Fruit fly (Drosophila melanogaster) whole organism, embryonic: ENCODE results near the gene Mst85C.

Source experiments
- CG10654 ChIP-seq: fragments of 200-800 bp; sonication (Bioruptor generic); optimal IDR thresholded peaks from 2 replicates; lab custom pipeline; 2016; ENCODE audit warnings: missing biosample characterization, missing genetic modification characterization
- CG13424 ChIP-seq: fragments of 200-800 bp; sonication (Bioruptor generic); optimal IDR thresholded peaks from 2 replicates; lab custom pipeline; 2019; ENCODE audit warnings: missing biosample characterization, mild to moderate bottlenecking, missing genetic modification characterization, moderate library complexity
- CG13775 ChIP-seq: fragments of 200-800 bp; sonication (Bioruptor generic); optimal IDR thresholded peaks from 3 replicates; lab custom pipeline; 2017; ENCODE audit warnings: missing biosample characterization, mild to moderate bottlenecking, missing genetic modification characterization
- CG14710 ChIP-seq: fragments of 200-800 bp; sonication (Bioruptor generic); optimal IDR thresholded peaks from 3 replicates; lab custom pipeline; 2019; ENCODE audit warnings: missing biosample characterization, mild to moderate bottlenecking, missing genetic modification characterization, moderate library complexity
- CG15269 ChIP-seq: fragments of 200-800 bp; sonication (Bioruptor generic); optimal IDR thresholded peaks from 2 replicates; lab custom pipeline; 2018; ENCODE audit warnings: missing biosample characterization, mild to moderate bottlenecking, missing genetic modification characterization, moderate library complexity
- CG18619 ChIP-seq: fragments of 200-800 bp; sonication (Bioruptor generic); optimal IDR thresholded peaks from 3 replicates; lab custom pipeline; 2017; ENCODE audit warnings: missing biosample characterization, mild to moderate bottlenecking, missing genetic modification characterization
- CG2120 ChIP-seq: fragments of 200-800 bp; sonication (Bioruptor generic); optimal IDR thresholded peaks from 3 replicates; lab custom pipeline; 2016; ENCODE audit warnings: missing biosample characterization, missing genetic modification characterization
- CG32532 ChIP-seq: fragments of 200-800 bp; sonication (Bioruptor generic); IDR thresholded peaks from 2 replicates; pipeline ENCODE4 v1.3.6; 2022; ENCODE audit warnings: missing biosample characterization, missing genetic modification characterization
- CG34224 ChIP-seq: fragments of 200-800 bp; sonication (Bioruptor generic); IDR thresholded peaks from 3 replicates; pipeline ENCODE4 v1.3.6; 2022; ENCODE audit warnings: missing biosample characterization, missing genetic modification characterization; ENCODE audit not compliant: partially characterized antibody
- CG4404 ChIP-seq: fragments of 200-800 bp; sonication (Bioruptor generic); IDR thresholded peaks from 2 replicates; pipeline ENCODE4 v1.3.6; 2022; ENCODE audit warnings: missing biosample characterization, missing genetic modification characterization
- CG4424 ChIP-seq: fragments of 200-800 bp; sonication (Bioruptor generic); optimal IDR thresholded peaks from 3 replicates; lab custom pipeline; 2016; ENCODE audit warnings: missing biosample characterization, missing genetic modification characterization
- CG4617 ChIP-seq: fragments of 200-800 bp; sonication (Bioruptor generic); optimal IDR thresholded peaks from 3 replicates; lab custom pipeline; 2016; ENCODE audit warnings: missing biosample characterization, missing genetic modification characterization, borderline replicate concordance
- CG7357 ChIP-seq: fragments of 200-800 bp; sonication (Bioruptor generic); IDR thresholded peaks from 3 replicates; pipeline ENCODE4 v1.3.6; 2022; ENCODE audit warnings: missing biosample characterization, missing genetic modification characterization
- CG7556 ChIP-seq: fragments of 200-800 bp; sonication (Bioruptor generic); optimal IDR thresholded peaks from 2 replicates; lab custom pipeline; 2017; ENCODE audit warnings: missing biosample characterization, mild to moderate bottlenecking, missing genetic modification characterization
- CG8924 ChIP-seq: fragments of 200-800 bp; optimal IDR thresholded peaks from 3 replicates; lab custom pipeline; 2019; ENCODE audit warnings: missing biosample characterization, mild to moderate bottlenecking, missing genetic modification characterization, moderate library complexity
- D19B ChIP-seq: fragments of 200-800 bp; sonication (Bioruptor generic); optimal IDR thresholded peaks from 2 replicates; lab custom pipeline; 2017; ENCODE audit warnings: missing biosample characterization, mild to moderate bottlenecking, missing genetic modification characterization
- Dek ChIP-seq: fragments of 200-800 bp; sonication (Bioruptor generic); optimal IDR thresholded peaks from 3 replicates; lab custom pipeline; 2019; ENCODE audit warnings: missing biosample characterization, mild to moderate bottlenecking, missing genetic modification characterization, moderate library complexity
- Hand ChIP-seq: fragments of 200-800 bp; sonication (Bioruptor generic); optimal IDR thresholded peaks from 2 replicates; lab custom pipeline; 2017; ENCODE audit warnings: mild to moderate bottlenecking, missing biosample characterization, missing genetic modification reagents, missing genetic modification characterization
- Hmx ChIP-seq: fragments of 200-800 bp; sonication (Bioruptor generic); optimal IDR thresholded peaks from 2 replicates; lab custom pipeline; 2016; ENCODE audit warnings: missing biosample characterization, missing genetic modification characterization
- Hr39 ChIP-seq: fragments of >200 bp; optimal IDR thresholded peaks from 2 replicates; lab custom pipeline; 2017
- Max ChIP-seq: fragments of 200-800 bp; sonication (Bioruptor generic); optimal IDR thresholded peaks from 2 replicates; lab custom pipeline; 2016; ENCODE audit warnings: missing biosample characterization, mild to moderate bottlenecking, missing genetic modification characterization
- Med ChIP-seq: fragments of 200-800 bp; sonication (Bioruptor generic); peaks from one replicate; lab custom pipeline; 2016; ENCODE audit warnings: missing biosample characterization, missing genetic modification characterization, mild to moderate bottlenecking, inconsistent platforms, moderate library complexity
- Meics ChIP-seq: fragments of 200-800 bp; sonication (Bioruptor generic); optimal IDR thresholded peaks from 2 replicates; lab custom pipeline; 2017; ENCODE audit warnings: missing biosample characterization, mild to moderate bottlenecking, missing genetic modification characterization
- Mrtf ChIP-seq: fragments of 200-800 bp; sonication (Bioruptor generic); IDR thresholded peaks from 3 replicates; pipeline ENCODE4 v1.3.6; 2022; ENCODE audit warnings: missing biosample characterization, missing genetic modification characterization
- NC2β ChIP-seq: fragments of 200-800 bp; sonication (Bioruptor generic); optimal IDR thresholded peaks from 2 replicates; lab custom pipeline; 2016; ENCODE audit warnings: missing biosample characterization, missing genetic modification characterization
- Opbp ChIP-seq: fragments of 200-800 bp; sonication (Bioruptor generic); IDR thresholded peaks from 3 replicates; pipeline ENCODE4 v1.3.6; 2022; ENCODE audit warnings: missing biosample characterization, missing genetic modification characterization; ENCODE audit not compliant: partially characterized antibody
- Pdp1 ChIP-seq, 2 experiments: fragments of 200-800 bp; sonication (Bioruptor generic); optimal IDR thresholded peaks; 3 replicates each; lab custom pipeline; 2016; ENCODE audit warnings: missing biosample characterization in 2 of 2, missing genetic modification characterization in 2 of 2, mild to moderate bottlenecking in 1 of 2, moderate library complexity in 1 of 2
- Six4 ChIP-seq: fragments of 200-800 bp; sonication (Bioruptor generic); optimal IDR thresholded peaks from 2 replicates; lab custom pipeline; 2016; ENCODE audit warnings: missing biosample characterization, missing genetic modification characterization
- al ChIP-seq: fragments of 200-800 bp; sonication (Bioruptor generic); IDR thresholded peaks from 2 replicates; pipeline ENCODE4 v1.3.6; 2022; ENCODE audit warnings: missing biosample characterization, missing genetic modification characterization
- bcd ChIP-seq: fragments of 200-800 bp; sonication (Bioruptor generic); optimal IDR thresholded peaks from 2 replicates; lab custom pipeline; 2017; ENCODE audit warnings: missing biosample characterization, mild to moderate bottlenecking, missing genetic modification characterization
- cg ChIP-seq: fragments of 200-800 bp; sonication (Bioruptor generic); optimal IDR thresholded peaks from 3 replicates; lab custom pipeline; 2019; ENCODE audit warnings: missing biosample characterization, mild to moderate bottlenecking, missing genetic modification characterization, moderate library complexity
- dm ChIP-seq: fragments of 200-800 bp; sonication (Bioruptor generic); optimal IDR thresholded peaks from 3 replicates; lab custom pipeline; 2016; ENCODE audit warnings: missing biosample characterization, missing genetic modification characterization
- dmrt99B ChIP-seq: fragments of 200-800 bp; sonication (Bioruptor generic); optimal IDR thresholded peaks from 2 replicates; lab custom pipeline; 2018; ENCODE audit warnings: missing biosample characterization, mild to moderate bottlenecking, missing genetic modification characterization, moderate library complexity
- fd102C ChIP-seq: fragments of 200-800 bp; sonication (Bioruptor generic); optimal IDR thresholded peaks from 2 replicates; lab custom pipeline; 2018; ENCODE audit warnings: missing biosample characterization, mild to moderate bottlenecking, missing genetic modification characterization, moderate library complexity
- fd96Cb ChIP-seq: fragments of 200-800 bp; sonication (Bioruptor generic); optimal IDR thresholded peaks from 2 replicates; lab custom pipeline; 2018; ENCODE audit warnings: missing biosample characterization, mild to moderate bottlenecking, missing genetic modification characterization, moderate library complexity
- ftz-f1 ChIP-seq: fragments of 200-800 bp; sonication (Bioruptor generic); optimal IDR thresholded peaks from 2 replicates; lab custom pipeline; 2016; ENCODE audit warnings: missing biosample characterization, missing genetic modification characterization
- gem ChIP-seq: fragments of 200-800 bp; sonication (Bioruptor generic); optimal IDR thresholded peaks from 2 replicates; lab custom pipeline; 2019; ENCODE audit warnings: missing biosample characterization, mild to moderate bottlenecking, missing genetic modification characterization, moderate library complexity
- grau ChIP-seq: fragments of 200-800 bp; optimal IDR thresholded peaks from 3 replicates; lab custom pipeline; 2019; ENCODE audit warnings: missing biosample characterization, mild to moderate bottlenecking, missing genetic modification characterization, moderate library complexity
- her ChIP-seq: fragments of 200-800 bp; sonication (Bioruptor generic); optimal IDR thresholded peaks from 2 replicates; lab custom pipeline; 2016; ENCODE audit warnings: missing biosample characterization, missing genetic modification characterization
- inv ChIP-seq: fragments of 200-800 bp; sonication (Bioruptor generic); IDR thresholded peaks from 2 replicates; pipeline ENCODE4 v1.3.6; 2022; ENCODE audit warnings: missing biosample characterization, missing genetic modification characterization; ENCODE audit not compliant: partially characterized antibody
- jigr1 ChIP-seq: fragments of 200-800 bp; sonication (Bioruptor generic); IDR thresholded peaks from 3 replicates; pipeline ENCODE4 v1.3.6; 2022; ENCODE audit warnings: missing biosample characterization, missing genetic modification characterization
- ken ChIP-seq: fragments of 200-800 bp; sonication (Bioruptor generic); IDR thresholded peaks from 3 replicates; pipeline ENCODE4 v1.3.6; 2022; ENCODE audit warnings: missing biosample characterization, missing genetic modification characterization
- lilli ChIP-seq: fragments of 200-800 bp; sonication (Bioruptor generic); optimal IDR thresholded peaks from 3 replicates; lab custom pipeline; 2016; ENCODE audit warnings: missing biosample characterization, missing genetic modification characterization
- mirr ChIP-seq: fragments of 200-800 bp; sonication (Bioruptor generic); optimal IDR thresholded peaks from 3 replicates; lab custom pipeline; 2018; ENCODE audit warnings: missing biosample characterization, mild to moderate bottlenecking, missing genetic modification characterization
- nmo ChIP-seq: fragments of 200-800 bp; sonication (Bioruptor generic); optimal IDR thresholded peaks from 2 replicates; lab custom pipeline; 2018; ENCODE audit warnings: missing biosample characterization, mild to moderate bottlenecking, missing genetic modification characterization, moderate library complexity
- row ChIP-seq: fragments of 200-800 bp; sonication (Bioruptor generic); IDR thresholded peaks from 3 replicates; pipeline ENCODE4 v1.3.6; 2022; ENCODE audit warnings: missing biosample characterization, missing genetic modification characterization
- schlank ChIP-seq: fragments of 200-800 bp; sonication (Bioruptor generic); optimal IDR thresholded peaks from 2 replicates; lab custom pipeline; 2018; ENCODE audit warnings: missing biosample characterization, mild to moderate bottlenecking, missing genetic modification characterization
- sens ChIP-seq: fragments of 200-800 bp; sonication (Bioruptor generic); peaks from one replicate; lab custom pipeline; 2016; ENCODE audit warnings: missing biosample characterization, missing genetic modification characterization
- toy ChIP-seq: fragments of 200-800 bp; sonication (Bioruptor generic); IDR thresholded peaks from 2 replicates; pipeline ENCODE4 v1.3.6; 2022; ENCODE audit warnings: missing biosample characterization, missing genetic modification characterization

Mst85C gene

DNA sequence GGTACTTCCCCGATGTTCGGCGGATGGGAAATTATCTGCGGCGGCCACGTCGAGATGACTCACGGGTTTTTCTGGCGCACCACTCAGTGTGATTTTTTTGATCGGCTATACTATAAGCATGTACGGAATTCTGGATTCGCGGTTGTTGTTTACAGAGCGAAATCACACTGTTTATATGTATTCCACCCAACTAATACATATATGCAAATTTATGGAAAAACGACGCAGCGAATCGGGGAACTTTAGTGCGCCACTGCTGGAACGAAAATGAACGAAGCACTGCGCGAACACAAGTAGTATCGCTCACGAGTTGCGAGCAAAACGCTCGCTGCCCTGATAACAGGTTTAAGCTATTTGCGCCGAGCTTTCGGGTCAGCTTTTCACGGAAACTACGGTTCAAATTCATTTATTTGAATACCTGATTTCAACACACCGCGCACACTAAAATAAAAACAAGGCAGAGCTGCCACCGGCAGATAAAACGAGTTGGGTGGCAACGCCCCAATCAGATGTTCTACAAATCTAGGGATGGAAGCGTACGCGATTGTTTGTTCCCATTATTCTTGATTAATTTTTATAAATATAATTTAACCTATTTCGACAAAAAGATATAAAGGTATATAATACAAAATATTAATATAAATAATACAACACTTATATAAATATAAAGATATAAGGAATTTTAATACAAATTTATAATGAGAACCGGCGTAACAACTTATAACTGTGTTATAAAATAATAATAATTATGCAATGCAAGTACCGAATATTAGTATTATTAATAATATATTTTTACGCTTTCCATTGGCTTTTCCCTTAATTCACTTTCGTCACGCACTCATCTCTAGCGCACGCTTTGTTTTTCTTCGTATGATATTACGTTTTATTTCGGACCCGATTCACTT, 632 bp upstream of the Mst85C start, which contains the start of gene Rel (continued):
- peak; percentile 29 for TF ChIP-seq CG4617 (GFP tag; lab: Kevin White, UChicago)
- TF ChIP-seq grau (tag; lab: Kevin White, UChicago), result peak; percentile 85
- no peak for TF ChIP-seq CG32532 (GFP tag; lab: Robert Waterston, UW)
- peak; percentile 45 for TF ChIP-seq schlank
- TF ChIP-seq CG7357 (GFP tag; lab: Robert Waterston, UW), result no peak
- peak; percentile 70 for TF ChIP-seq Dek (tag; lab: Kevin White, UChicago)
- TF ChIP-seq lilli (GFP tag; lab: Kevin White, UChicago), result peak; percentile 55
- TF ChIP-seq Hmx (GFP tag; lab: Kevin White, UChicago), result no peak
- TF ChIP-seq CG10654 (GFP tag; lab: Kevin White, UChicago), result peak; percentile 50
- TF ChIP-seq gem, result peak; percentile 89
- peak; percentile 73 for TF ChIP-seq CG7556 (GFP tag; lab: Kevin White, UChicago)
- no peak for TF ChIP-seq row (GFP tag; lab: Robert Waterston, UW)
- TF ChIP-seq CG14710 (tag; lab: Kevin White, UChicago), result peak; percentile 86
- no peak for TF ChIP-seq Hr39 (lab: Kevin White, UChicago)
- peak; percentile 67 for TF ChIP-seq fd96Cb (tag; lab: Kevin White, UChicago)
- TF ChIP-seq nmo (GFP tag; lab: Kevin White, UChicago), result peak; percentile 87
- TF ChIP-seq CG8924 (tag; lab: Kevin White, UChicago), result peak; percentile 87
- peak; percentile 78 for TF ChIP-seq Meics (GFP tag; lab: Kevin White, UChicago)
- no peak for TF ChIP-seq al (GFP tag; lab: Robert Waterston, UW)
- TF ChIP-seq CG4404 (GFP tag; lab: Robert Waterston, UW), result no peak
- no peak for TF ChIP-seq inv (GFP tag; lab: Robert Waterston, UW)
- peak; percentile 85 for TF ChIP-seq CG13424
- TF ChIP-seq ftz-f1, result peak; percentile 56
- peak; percentile 56 for TF ChIP-seq Six4 (GFP tag; lab: Kevin White, UChicago)
- TF ChIP-seq NC2β (GFP tag; lab: Kevin White, UChicago), result peak; percentile 22
- peak; percentile 88 for TF ChIP-seq Med
- peak; percentile 73 for TF ChIP-seq dmrt99B
- peak; percentile 78 for TF ChIP-seq CG15269
- peak; percentile 94 for TF ChIP-seq mirr (GFP tag; lab: Kevin White, UChicago)
- no peak for TF ChIP-seq ken (GFP tag; lab: Robert Waterston, UW)
- TF ChIP-seq CG4424 (GFP tag; lab: Kevin White, UChicago), result peak; percentile 50
- TF ChIP-seq D19B (GFP tag; lab: Kevin White, UChicago), result peak; percentile 54
- TF ChIP-seq CG34224 (GFP tag; lab: Robert Waterston, UW), result no peak
- TF ChIP-seq bcd (GFP tag; lab: Kevin White, UChicago), result peak; percentile 59
- peak; percentile 8 for TF ChIP-seq Hand (GFP tag; lab: Kevin White, UChicago)
- no peak for TF ChIP-seq fd102C (GFP tag; lab: Kevin White, UChicago)
- TF ChIP-seq cg, result peak; percentile 75
- no peak for TF ChIP-seq toy (GFP tag; lab: Robert Waterston, UW)
- no peak for TF ChIP-seq jigr1 (GFP tag; lab: Robert Waterston, UW)
- TF ChIP-seq Max, result peak; percentile 56
- peak in 1 of 2 experiments; percentile 23 for TF ChIP-seq Pdp1 (GFP tag; optimal IDR thresholded peaks at IDR 0.05; lab: Kevin White, UChicago)
- peak; percentile 70 for TF ChIP-seq CG18619
- peak; percentile 76 for TF ChIP-seq CG13775 (GFP tag; lab: Kevin White, UChicago)
- peak; percentile 8 for TF ChIP-seq dm (GFP tag; lab: Kevin White, UChicago)
- no peak for TF ChIP-seq Opbp
- no peak for TF ChIP-seq Mrtf (GFP tag; lab: Robert Waterston, UW)
- TF ChIP-seq her (GFP tag; lab: Kevin White, UChicago), result peak; percentile 59
- peak; percentile 66 for TF ChIP-seq sens (GFP tag; lab: Kevin White, UChicago)
- peak; percentile 28 for TF ChIP-seq CG2120 (GFP tag; lab: Kevin White, UChicago)
